Fruit fly (Drosophila melanogaster): ENCODE data around the gene CG18508.
A peak's percentile ranks its signal among the peaks of the same experiment; 100 is the strongest.

CG18508 gene

DNA sequence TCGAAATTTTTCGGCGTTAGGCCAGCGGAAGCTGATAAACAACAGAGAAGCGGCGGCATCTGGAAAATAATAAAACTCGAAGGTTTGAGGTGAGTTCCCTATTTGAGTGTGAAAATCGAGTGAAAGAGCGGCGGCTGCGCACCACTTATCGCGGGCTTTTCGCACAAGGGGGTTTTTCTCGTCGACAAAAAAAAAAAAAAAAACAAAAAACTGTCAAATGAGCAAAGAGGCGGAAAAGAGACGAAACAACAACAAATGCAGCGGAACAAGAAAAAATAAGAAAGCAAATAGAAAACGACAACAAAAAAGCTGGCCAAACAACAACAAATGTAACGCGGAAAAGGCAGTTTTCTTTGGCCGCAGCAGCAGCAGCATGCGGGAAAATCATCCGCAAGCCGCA is 16.8 kb upstream of the CG18508 start:
- no peak for TF ChIP-seq gl (tag; optimal IDR thresholded peaks at IDR 0.05)
- TF ChIP-seq rn (GFP tag; IDR thresholded peaks at IDR 0.05), result peak; percentile 64
- TF ChIP-seq fd96Ca (GFP tag; IDR thresholded peaks at IDR 0.05), result peak; percentile 78
- TF ChIP-seq CG10348 (GFP tag; IDR thresholded peaks at IDR 0.05), result no peak
- peak; percentile 94 for TF ChIP-seq CG12605 (GFP tag; IDR thresholded peaks at IDR 0.05)
- TF ChIP-seq CG32121 (GFP tag; IDR thresholded peaks at IDR 0.05), result peak; percentile 61; the same call in 1 of the 2 replicates
- no peak for TF ChIP-seq D1 (tag; optimal IDR thresholded peaks at IDR 0.05)
- no peak for TF ChIP-seq CG13204 (GFP tag; optimal IDR thresholded peaks at IDR 0.05)
- TF ChIP-seq Ets98B (GFP tag; IDR thresholded peaks at IDR 0.05), result peak; percentile 87
- peak; percentile 73 for TF ChIP-seq CG14655 (GFP tag; optimal IDR thresholded peaks at IDR 0.05)
- peak; percentile 89 for TF ChIP-seq CG4496 (GFP tag; IDR thresholded peaks at IDR 0.05)
- no peak for TF ChIP-seq Snoo (tag; optimal IDR thresholded peaks at IDR 0.05)
- peak; percentile 59 for TF ChIP-seq CG8301 (tag; optimal IDR thresholded peaks at IDR 0.05)
- peak; percentile 67 for TF ChIP-seq Pif1A (GFP tag; optimal IDR thresholded peaks at IDR 0.05)

dm6 chrX:3189155-3189554 is 16.2 kb upstream of the CG18508 start:
- TF ChIP-seq CG10348 (GFP tag; IDR thresholded peaks at IDR 0.05) (no peak), Pif1A (GFP tag; optimal IDR thresholded peaks at IDR 0.05) (no peak), CG14655 (GFP tag; optimal IDR thresholded peaks at IDR 0.05) (no peak), CG34367 (tag; optimal IDR thresholded peaks at IDR 0.05) (no peak), CG4496 (GFP tag; IDR thresholded peaks at IDR 0.05) (no peak), CG17806 (tag; optimal IDR thresholded peaks at IDR 0.05) (no peak), gl (tag; optimal IDR thresholded peaks at IDR 0.05) (no peak), rn (GFP tag; IDR thresholded peaks at IDR 0.05) (no peak), EcR (GFP tag; optimal IDR thresholded peaks at IDR 0.05) (no peak), D1 (tag; optimal IDR thresholded peaks at IDR 0.05) (no peak), CG15710 (tag; optimal IDR thresholded peaks at IDR 0.05) (no peak), Pif1B (GFP tag; optimal IDR thresholded peaks at IDR 0.05) (no peak), Ets98B (GFP tag; IDR thresholded peaks at IDR 0.05) (no peak), CG13204 (GFP tag; optimal IDR thresholded peaks at IDR 0.05) (no peak), CG32121 (GFP tag; IDR thresholded peaks at IDR 0.05) (no peak), CG9948 (tag; optimal IDR thresholded peaks at IDR 0.05) (no peak)

DNA sequence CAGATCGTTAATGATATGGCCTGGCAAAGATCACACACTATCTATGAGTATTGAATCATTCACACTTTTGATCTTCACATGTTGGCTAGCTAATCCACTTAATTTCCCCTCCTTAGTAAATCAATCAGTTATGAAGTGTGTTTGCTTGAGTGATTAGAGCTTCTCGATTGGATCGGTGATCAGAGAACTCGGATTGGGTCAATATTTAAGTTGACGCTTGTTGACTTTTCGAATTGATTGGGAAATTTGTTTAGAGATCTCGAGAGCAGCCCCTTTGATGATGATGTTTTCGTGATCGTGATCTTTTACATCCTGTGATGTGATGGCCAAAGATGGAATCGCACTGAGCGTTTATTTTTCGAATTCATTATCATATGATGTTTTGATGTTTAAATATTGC is 15.5 kb upstream of the CG18508 start:
- TF ChIP-seq D1 (tag; optimal IDR thresholded peaks at IDR 0.05), result no peak
- no peak for TF ChIP-seq CG17806 (tag; optimal IDR thresholded peaks at IDR 0.05)
- TF ChIP-seq Snoo (tag; optimal IDR thresholded peaks at IDR 0.05), result no peak
- no peak for TF ChIP-seq rn (GFP tag; IDR thresholded peaks at IDR 0.05)
- no peak for TF ChIP-seq CG34367 (tag; optimal IDR thresholded peaks at IDR 0.05)
- TF ChIP-seq CG8159 (tag; optimal IDR thresholded peaks at IDR 0.05), result no peak
- TF ChIP-seq CG32121 (GFP tag; IDR thresholded peaks at IDR 0.05), result no peak
- no peak for TF ChIP-seq fd96Ca (GFP tag; IDR thresholded peaks at IDR 0.05)
- TF ChIP-seq CG13204 (GFP tag; optimal IDR thresholded peaks at IDR 0.05), result no peak
- no peak for TF ChIP-seq CG10348 (GFP tag; IDR thresholded peaks at IDR 0.05)
- no peak for TF ChIP-seq EcR (GFP tag; optimal IDR thresholded peaks at IDR 0.05)
- no peak for TF ChIP-seq gl (tag; optimal IDR thresholded peaks at IDR 0.05)
- no peak for TF ChIP-seq CG9948 (tag; optimal IDR thresholded peaks at IDR 0.05)
- no peak for TF ChIP-seq CG15710 (tag; optimal IDR thresholded peaks at IDR 0.05)
- TF ChIP-seq CG8301 (tag; optimal IDR thresholded peaks at IDR 0.05), result no peak
- no peak for TF ChIP-seq CG4496 (GFP tag; IDR thresholded peaks at IDR 0.05)
- TF ChIP-seq Ets98B (GFP tag; IDR thresholded peaks at IDR 0.05), result no peak
- no peak for TF ChIP-seq Pif1B (GFP tag; optimal IDR thresholded peaks at IDR 0.05)
- TF ChIP-seq Pif1A (GFP tag; optimal IDR thresholded peaks at IDR 0.05), result no peak

- no peak for TF ChIP-seq Ets98B (GFP tag; IDR thresholded peaks at IDR 0.05)
- no peak for TF ChIP-seq CG13204 (GFP tag; optimal IDR thresholded peaks at IDR 0.05)
- no peak for TF ChIP-seq CG32121 (GFP tag; IDR thresholded peaks at IDR 0.05)
- TF ChIP-seq CG10348 (GFP tag; IDR thresholded peaks at IDR 0.05), result no peak
- TF ChIP-seq CG8159 (tag; optimal IDR thresholded peaks at IDR 0.05), result no peak
- TF ChIP-seq D1 (tag; optimal IDR thresholded peaks at IDR 0.05), result no peak
- no peak for TF ChIP-seq CG9948 (tag; optimal IDR thresholded peaks at IDR 0.05)
- no peak for TF ChIP-seq CG34367 (tag; optimal IDR thresholded peaks at IDR 0.05)
- no peak for TF ChIP-seq fd96Ca (GFP tag; IDR thresholded peaks at IDR 0.05)
- no peak for TF ChIP-seq Snoo (tag; optimal IDR thresholded peaks at IDR 0.05)
- no peak for TF ChIP-seq CG17806 (tag; optimal IDR thresholded peaks at IDR 0.05)
- no peak for TF ChIP-seq CG15710 (tag; optimal IDR thresholded peaks at IDR 0.05)
- TF ChIP-seq CG8301 (tag; optimal IDR thresholded peaks at IDR 0.05), result no peak
- no peak for TF ChIP-seq rn (GFP tag; IDR thresholded peaks at IDR 0.05)
- TF ChIP-seq CG14655 (GFP tag; optimal IDR thresholded peaks at IDR 0.05), result no peak
- no peak for TF ChIP-seq Pif1B (GFP tag; optimal IDR thresholded peaks at IDR 0.05)
Observed at dm6 chrX:3187593-3187992, 14.7 kb upstream of the CG18508 start.

dm6 chrX:3186550-3186949 is 13.6 kb upstream of the CG18508 start:
- TF ChIP-seq gl (tag; optimal IDR thresholded peaks at IDR 0.05), result no peak
- no peak for TF ChIP-seq CG32121 (GFP tag; IDR thresholded peaks at IDR 0.05)
- TF ChIP-seq CG34367 (tag; optimal IDR thresholded peaks at IDR 0.05), result no peak
- TF ChIP-seq Pif1A (GFP tag; optimal IDR thresholded peaks at IDR 0.05), result no peak
- TF ChIP-seq CG13204 (GFP tag; optimal IDR thresholded peaks at IDR 0.05), result no peak
- TF ChIP-seq CG12605 (GFP tag; IDR thresholded peaks at IDR 0.05), result no peak
- TF ChIP-seq CG17806 (tag; optimal IDR thresholded peaks at IDR 0.05), result no peak
- TF ChIP-seq CG10348 (GFP tag; IDR thresholded peaks at IDR 0.05), result no peak
- no peak for TF ChIP-seq CG9948 (tag; optimal IDR thresholded peaks at IDR 0.05)
- TF ChIP-seq fd96Ca (GFP tag; IDR thresholded peaks at IDR 0.05), result no peak

DNA sequence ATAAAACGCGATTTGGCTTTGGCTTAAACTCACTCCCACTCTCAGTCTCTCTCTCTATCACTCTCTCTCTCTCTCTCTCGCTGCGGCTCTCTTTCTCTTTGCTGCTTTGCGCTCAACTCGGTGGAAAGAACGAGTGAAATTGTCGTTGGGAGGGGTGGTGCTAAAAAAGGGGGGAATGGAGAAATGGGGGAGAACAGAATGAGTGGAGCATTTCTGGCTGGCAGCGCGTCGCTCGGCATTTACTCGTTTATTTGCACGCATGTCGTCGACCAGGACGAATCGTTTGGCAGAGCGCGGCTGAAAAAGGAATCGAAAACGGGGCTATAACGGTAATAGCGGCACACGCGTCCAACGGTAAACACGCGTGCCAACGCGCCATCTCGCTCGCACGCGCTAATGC is 3.3 kb upstream of the CG18508 start, which contains the start of gene dnc:
dnc (plus strand) TSS at position 248 of the 400 bp plus-strand sequence.
- TF ChIP-seq CG13204 (GFP tag; optimal IDR thresholded peaks at IDR 0.05) (no peak), CG34367 (tag; optimal IDR thresholded peaks at IDR 0.05) (no peak), Ets98B (GFP tag; IDR thresholded peaks at IDR 0.05) (peak; percentile 37; the same call in 1 of the 2 replicates), CG4496 (GFP tag; IDR thresholded peaks at IDR 0.05) (peak; percentile 81), CG10348 (GFP tag; IDR thresholded peaks at IDR 0.05) (no peak), CG12605 (GFP tag; IDR thresholded peaks at IDR 0.05) (peak; percentile 52), Pif1A (GFP tag; optimal IDR thresholded peaks at IDR 0.05) (no peak), Pif1B (GFP tag; optimal IDR thresholded peaks at IDR 0.05) (peak; percentile 21)
